Fruit fly (Drosophila melanogaster) whole organism, embryonic: Measurements from ENCODE around the gene RpS20.

ENCODE experiments used
- CG10565 ChIP-seq: fragments of 200-800 bp; sonication (Bioruptor generic); optimal IDR thresholded peaks from 3 replicates; lab custom pipeline; 2016; ENCODE audit warnings: missing biosample characterization, mild to moderate bottlenecking, missing genetic modification characterization
- CG14965 ChIP-seq: fragments of 200-800 bp; sonication (Bioruptor generic); optimal IDR thresholded peaks from 2 replicates; lab custom pipeline; 2016; ENCODE audit warnings: missing biosample characterization, missing genetic modification characterization, borderline replicate concordance
- CG17802 ChIP-seq: fragments of 200-800 bp; sonication (Bioruptor generic); optimal IDR thresholded peaks from 2 replicates; lab custom pipeline; 2018; ENCODE audit warnings: missing biosample characterization, mild to moderate bottlenecking, missing genetic modification characterization, moderate library complexity
- CG33213 ChIP-seq: fragments of 200-800 bp; sonication (Bioruptor generic); optimal IDR thresholded peaks from 3 replicates; lab custom pipeline; 2016; ENCODE audit warnings: missing biosample characterization, missing genetic modification characterization
- CG4282 ChIP-seq: fragments of 200-800 bp; sonication (Bioruptor generic); optimal IDR thresholded peaks from 2 replicates; lab custom pipeline; 2016; ENCODE audit warnings: missing biosample characterization, missing genetic modification characterization
- CG7357 ChIP-seq: fragments of 200-800 bp; sonication (Bioruptor generic); IDR thresholded peaks from 3 replicates; pipeline ENCODE4 v1.3.6; 2022; ENCODE audit warnings: missing biosample characterization, missing genetic modification characterization
- Dip3 ChIP-seq: fragments of 200-800 bp; sonication (Bioruptor generic); optimal IDR thresholded peaks from 3 replicates; lab custom pipeline; 2016; ENCODE audit warnings: missing biosample characterization, missing genetic modification characterization
- Drgx ChIP-seq: fragments of 200-800 bp; sonication (Bioruptor generic); IDR thresholded peaks from 2 replicates; pipeline ENCODE4 v1.3.6; 2022; ENCODE audit warnings: missing biosample characterization, missing genetic modification characterization
- corto ChIP-seq: fragments of 200-800 bp; sonication (Bioruptor generic); optimal IDR thresholded peaks from 2 replicates; lab custom pipeline; 2016; ENCODE audit warnings: missing biosample characterization, mild to moderate bottlenecking, missing genetic modification characterization, moderate library complexity
- knrl ChIP-seq: fragments of 200-800 bp; sonication (Bioruptor generic); IDR thresholded peaks from 3 replicates; pipeline ENCODE4 v1.3.6; 2022; ENCODE audit warnings: missing biosample characterization, missing genetic modification characterization; ENCODE audit not compliant: partially characterized antibody
- pho ChIP-seq: fragments of 200-800 bp; sonication (Bioruptor generic); optimal IDR thresholded peaks from 2 replicates; lab custom pipeline; 2016; ENCODE audit warnings: missing biosample characterization, missing genetic modification characterization
- schlank ChIP-seq: fragments of 200-800 bp; sonication (Bioruptor generic); optimal IDR thresholded peaks from 2 replicates; lab custom pipeline; 2018; ENCODE audit warnings: missing biosample characterization, mild to moderate bottlenecking, missing genetic modification characterization
- sob ChIP-seq: fragments of 200-800 bp; sonication (Bioruptor generic); IDR thresholded peaks from 2 replicates; pipeline ENCODE4 v1.3.6; 2022; ENCODE audit warnings: missing biosample characterization, missing genetic modification characterization

DNA sequence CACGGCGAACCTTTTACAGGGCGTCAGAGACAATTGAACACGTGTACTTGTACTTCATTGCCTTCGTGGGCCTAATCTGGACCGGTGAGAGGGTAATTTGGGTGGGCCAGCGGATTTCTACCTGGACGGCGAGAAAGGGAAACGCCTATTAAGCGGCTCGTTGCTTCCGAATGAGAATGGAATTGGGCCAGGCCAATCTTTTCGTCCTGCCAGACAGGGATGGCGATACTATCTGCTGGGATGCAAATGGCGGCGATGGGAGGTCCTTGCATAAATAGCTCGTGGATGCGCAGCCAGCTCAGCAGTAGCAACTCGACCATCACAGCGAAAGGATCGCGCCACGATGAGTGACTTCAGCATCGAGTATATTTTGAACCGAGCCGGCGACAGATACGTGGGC is 24.8 kb downstream of the RpS20 start, which contains the start of gene CG15696:
- TF ChIP-seq CG14965 (GFP tag; lab: Kevin White, UChicago) (no peak), CG7357 (no peak), Dip3 (no peak), CG17802 (tag; lab: Kevin White, UChicago) (no peak), sob (no peak), schlank (no peak), knrl (GFP tag; lab: Robert Waterston, UW) (no peak), corto (GFP tag; lab: Kevin White, UChicago) (no peak), pho (no peak), CG33213 (GFP tag; lab: Kevin White, UChicago) (no peak), CG4282 (GFP tag; lab: Kevin White, UChicago) (no peak), Drgx (GFP tag; lab: Robert Waterston, UW) (no peak), CG10565 (GFP tag; lab: Kevin White, UChicago) (no peak)
